Worm (Caenorhabditis elegans) whole organism, midembryonic: ENCODE measurements around the gene T21D9.2.

Source experiments
- cog-1 ChIP-seq: sonication (generic microtip); optimal IDR thresholded peaks from 2 replicates; lab custom pipeline; 2016; ENCODE audit warnings: missing genetic modification characterization, missing compliant biosample characterization
- klf-2 ChIP-seq: fragments of 200-800 bp; sonication (Bioruptor generic); conservative IDR thresholded peaks from 2 replicates; pipeline ENCODE4 v1.3.6; 2022; ENCODE audit warnings: missing genetic modification reagents, missing genetic modification characterization, missing compliant biosample characterization
- ref-1 ChIP-seq: fragments of 200-800 bp; sonication (Bioruptor generic); conservative IDR thresholded peaks from 2 replicates; pipeline ENCODE4 v1.3.6; 2022; ENCODE audit warnings: missing genetic modification reagents, missing genetic modification characterization, missing compliant biosample characterization

DNA sequence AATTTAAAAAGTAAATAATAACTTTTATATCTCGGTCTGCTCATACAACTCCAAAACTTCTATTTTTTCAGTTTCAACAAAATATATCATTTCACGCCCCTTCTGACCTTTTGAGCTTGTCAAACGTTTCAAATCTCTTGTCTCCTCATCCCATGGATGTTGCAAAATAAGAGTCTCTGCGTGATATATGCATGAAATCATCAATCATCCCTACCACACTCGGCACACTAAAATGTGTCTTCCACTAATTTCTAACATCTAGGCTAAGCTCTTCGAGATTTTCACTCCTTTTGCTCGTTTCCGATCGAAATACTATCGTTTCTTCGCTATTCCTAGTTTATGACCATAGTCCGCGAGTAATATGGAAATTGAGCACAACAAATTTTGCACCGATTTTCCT is 2.3 kb upstream of the T21D9.2 start:
- TF ChIP-seq klf-2 (GFP tag; lab: Robert Waterston, UW) (no peak), cog-1 (tag; lab: Kevin White, UChicago) (no peak), ref-1 (GFP tag; lab: Robert Waterston, UW) (no peak)
